Worm (Caenorhabditis elegans) whole organism, dauer: ENCODE results near the gene fog-2.

Source experiments
- unc-62 ChIP-seq: sonication (generic microtip); optimal IDR thresholded peaks from 2 replicates; lab custom pipeline; 2017; ENCODE audit warnings: missing biosample characterization, missing genetic modification reagents, missing genetic modification characterization

The fog-2 gene

DNA sequence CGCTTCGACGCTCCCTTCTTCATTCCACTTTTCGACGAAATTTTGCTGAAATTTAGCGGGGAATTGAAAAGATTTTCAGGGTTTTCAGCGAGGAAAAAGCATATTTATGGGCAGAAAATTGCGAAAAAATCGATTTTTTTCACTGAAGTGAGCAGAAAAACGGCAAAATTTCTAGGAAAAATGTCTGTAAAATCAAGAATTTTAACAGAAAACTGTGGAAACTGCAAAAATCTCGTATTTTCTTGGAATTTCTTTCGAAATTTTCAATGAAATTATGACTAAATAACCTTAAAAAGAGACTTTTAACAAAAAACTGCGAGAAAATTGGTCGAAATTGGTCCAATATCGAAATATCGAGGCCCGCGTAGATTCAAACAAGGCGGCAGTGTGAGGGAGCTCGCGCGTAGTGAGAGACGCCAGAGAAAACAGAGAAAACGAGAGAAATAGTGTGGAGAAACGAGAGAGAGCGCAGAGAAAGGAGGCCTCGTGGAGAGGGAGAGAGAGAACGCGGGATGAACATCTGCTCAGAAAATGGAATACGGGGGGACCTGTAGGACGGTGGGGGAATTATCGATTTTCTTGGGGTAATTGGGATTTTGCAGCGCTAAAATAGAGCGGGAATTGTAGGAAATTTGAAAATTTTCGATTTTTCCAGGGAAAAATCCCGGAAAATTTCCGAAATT is 50.5 kb downstream of the fog-2 start, which contains the start of gene swsn-1:
TSS of gene swsn-1 (minus strand) at position 51 of the 683 bp plus-strand sequence.
- TF ChIP-seq unc-62 (GFP tag; lab: Kevin White, UChicago), result no peak
